Worm (Caenorhabditis elegans): ENCODE measurements around the gene trap-2.

trap-2 gene

DNA sequence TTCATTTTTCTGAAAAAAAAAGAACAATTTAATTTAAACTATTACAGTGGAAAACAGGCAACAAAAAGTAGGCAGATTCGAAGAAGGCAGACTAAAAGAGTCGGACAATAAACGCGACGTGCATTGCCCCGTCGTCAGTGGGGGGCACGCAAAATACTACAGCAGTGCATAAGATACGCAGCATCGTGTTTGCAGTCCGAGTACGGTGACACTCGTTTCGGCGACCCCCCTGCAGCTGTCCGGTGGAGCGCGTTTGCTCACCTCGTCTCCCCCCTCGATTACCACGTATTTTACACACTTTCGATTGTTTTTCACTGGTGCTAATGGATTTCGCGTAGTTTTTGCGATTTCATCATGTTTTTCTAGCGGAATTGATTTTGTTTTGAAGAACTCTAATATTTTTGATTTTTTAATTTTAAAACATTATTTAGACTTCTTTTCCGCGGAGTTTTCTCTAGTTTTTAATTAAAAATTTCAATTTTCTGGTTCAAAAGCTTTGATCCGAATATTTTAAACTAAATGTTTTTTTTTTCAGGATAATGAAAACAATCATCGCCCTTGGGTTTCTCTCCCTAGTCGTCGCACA lies at the start of gene trap-2, which contains the start of gene ile-2:
TSS of gene trap-2 (minus strand) at position 9 of the 586 bp plus-strand sequence.
TSS of gene ile-2 (plus strand) at position 536 of the 586 bp plus-strand sequence.
- TF ChIP-seq flt-1 (GFP tag; IDR thresholded peaks at IDR 0.05) (peak; percentile 57; the same call in 1 of the 2 replicates), ceh-36 (tag; optimal IDR thresholded peaks at IDR 0.05) (no peak), sea-1 (GFP tag; conservative IDR thresholded peaks at IDR 0.05) (peak; percentile 69; the same call in 1 of the 2 replicates), pes-1 (GFP tag; IDR thresholded peaks at IDR 0.05) (no peak; the same call in 1 of the 2 replicates), scrt-1 (GFP tag; IDR thresholded peaks at IDR 0.05) (no peak), ama-1 (optimal IDR thresholded peaks at IDR 0.05) (no peak), hmbx-1 (tag; optimal IDR thresholded peaks at IDR 0.05) (no peak), tra-4 (tag; optimal IDR thresholded peaks at IDR 0.05) (no peak), ceh-13 (GFP tag; optimal IDR thresholded peaks at IDR 0.05) (no peak), hnd-1 (tag; optimal IDR thresholded peaks at IDR 0.05) (no peak), B0310.2 (tag; optimal IDR thresholded peaks at IDR 0.05) (no peak), F13C5.2 (tag; optimal IDR thresholded peaks at IDR 0.05) (peak; percentile 89), tbx-11 (GFP tag; IDR thresholded peaks at IDR 0.05) (no peak), hmg-4 (GFP tag; optimal IDR thresholded peaks at IDR 0.05) (peak; percentile 78), aly-1 (tag; optimal IDR thresholded peaks at IDR 0.05) (no peak), ets-7 (tag; optimal IDR thresholded peaks at IDR 0.05) (peak; percentile 37), tbx-37 (GFP tag; conservative IDR thresholded peaks at IDR 0.05) (no peak)

DNA sequence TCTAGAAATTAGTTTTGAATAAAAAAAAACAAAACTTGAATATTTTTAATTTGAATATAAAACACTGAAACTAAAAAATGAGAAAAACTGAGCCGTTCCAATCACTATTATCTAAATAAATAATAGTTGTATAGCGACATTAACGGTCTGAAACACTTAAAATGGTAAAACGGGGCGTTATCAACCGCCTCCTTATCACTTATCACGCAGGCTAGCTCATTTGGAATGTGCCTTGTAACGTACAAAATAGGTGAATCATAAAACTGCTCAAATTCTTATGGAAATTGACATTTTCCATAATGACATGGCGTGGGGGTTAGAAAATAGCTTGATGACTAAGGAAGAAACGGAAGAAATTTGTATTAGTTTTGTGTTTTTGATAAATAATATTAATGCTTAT lies 48.1 kb upstream of the trap-2 start, which contains the start of gene ifd-2:
TSS of gene ifd-2 (minus strand) at position 1 of the 400 bp plus-strand sequence.
- TF ChIP-seq hmg-4 (GFP tag; optimal IDR thresholded peaks at IDR 0.05) (no peak), aly-1 (tag; optimal IDR thresholded peaks at IDR 0.05) (no peak), flt-1 (GFP tag; IDR thresholded peaks at IDR 0.05) (no peak), pes-1 (GFP tag; IDR thresholded peaks at IDR 0.05) (no peak), tbx-11 (GFP tag; IDR thresholded peaks at IDR 0.05) (no peak), ceh-36 (tag; optimal IDR thresholded peaks at IDR 0.05) (no peak), scrt-1 (GFP tag; IDR thresholded peaks at IDR 0.05) (no peak), sea-1 (GFP tag; conservative IDR thresholded peaks at IDR 0.05) (no peak), ets-7 (tag; optimal IDR thresholded peaks at IDR 0.05) (no peak), hnd-1 (tag; optimal IDR thresholded peaks at IDR 0.05) (no peak), B0310.2 (tag; optimal IDR thresholded peaks at IDR 0.05) (no peak), tra-4 (tag; optimal IDR thresholded peaks at IDR 0.05) (no peak), hmbx-1 (tag; optimal IDR thresholded peaks at IDR 0.05) (no peak), F13C5.2 (tag; optimal IDR thresholded peaks at IDR 0.05) (no peak), ama-1 (optimal IDR thresholded peaks at IDR 0.05) (no peak), tbx-37 (GFP tag; conservative IDR thresholded peaks at IDR 0.05) (no peak), ceh-13 (GFP tag; optimal IDR thresholded peaks at IDR 0.05) (no peak)

- TF ChIP-seq tbx-37 (GFP tag; conservative IDR thresholded peaks at IDR 0.05) (no peak), F13C5.2 (tag; optimal IDR thresholded peaks at IDR 0.05) (no peak), ama-1 (optimal IDR thresholded peaks at IDR 0.05) (no peak), ets-7 (tag; optimal IDR thresholded peaks at IDR 0.05) (no peak), hmbx-1 (tag; optimal IDR thresholded peaks at IDR 0.05) (no peak), ceh-13 (GFP tag; optimal IDR thresholded peaks at IDR 0.05) (no peak), tbx-11 (GFP tag; IDR thresholded peaks at IDR 0.05) (no peak), flt-1 (GFP tag; IDR thresholded peaks at IDR 0.05) (no peak), ceh-36 (tag; optimal IDR thresholded peaks at IDR 0.05) (no peak), sea-1 (GFP tag; conservative IDR thresholded peaks at IDR 0.05) (no peak), B0310.2 (tag; optimal IDR thresholded peaks at IDR 0.05) (no peak)
Measured at ce11 chrX:813063-813462, 45.2 kb upstream of the trap-2 start, which contains the start of gene F25E2.3. Gene F25E2.3, minus strand, starts transcription at chrX:813163.

- TF ChIP-seq scrt-1 (GFP tag; IDR thresholded peaks at IDR 0.05) (no peak), sea-1 (GFP tag; conservative IDR thresholded peaks at IDR 0.05) (no peak), hmg-4 (GFP tag; optimal IDR thresholded peaks at IDR 0.05) (no peak), flt-1 (GFP tag; IDR thresholded peaks at IDR 0.05) (no peak), hnd-1 (tag; optimal IDR thresholded peaks at IDR 0.05) (no peak), tbx-37 (GFP tag; conservative IDR thresholded peaks at IDR 0.05) (no peak), aly-1 (tag; optimal IDR thresholded peaks at IDR 0.05) (no peak), tra-4 (tag; optimal IDR thresholded peaks at IDR 0.05) (no peak), F13C5.2 (tag; optimal IDR thresholded peaks at IDR 0.05) (no peak), pes-1 (GFP tag; IDR thresholded peaks at IDR 0.05) (no peak), hmbx-1 (tag; optimal IDR thresholded peaks at IDR 0.05) (no peak), ama-1 (optimal IDR thresholded peaks at IDR 0.05) (no peak), ceh-36 (tag; optimal IDR thresholded peaks at IDR 0.05) (no peak), ets-7 (tag; optimal IDR thresholded peaks at IDR 0.05) (no peak), ceh-13 (GFP tag; optimal IDR thresholded peaks at IDR 0.05) (no peak)
Measured at ce11 chrX:812264-812663, 44.4 kb upstream of the trap-2 start.

ce11 chrX:810694-811093 lies 42.8 kb upstream of the trap-2 start, which contains the start of gene F25E2.2:
Gene F25E2.2, minus strand, starts transcription at chrX:810794.
- TF ChIP-seq hmbx-1 (tag; optimal IDR thresholded peaks at IDR 0.05), result no peak
- TF ChIP-seq sea-1 (GFP tag; conservative IDR thresholded peaks at IDR 0.05), result no peak
- TF ChIP-seq hnd-1 (tag; optimal IDR thresholded peaks at IDR 0.05), result no peak
- TF ChIP-seq B0310.2 (tag; optimal IDR thresholded peaks at IDR 0.05), result no peak
- no peak for TF ChIP-seq ama-1 (optimal IDR thresholded peaks at IDR 0.05)
- TF ChIP-seq pes-1 (GFP tag; IDR thresholded peaks at IDR 0.05), result no peak
- no peak for TF ChIP-seq ets-7 (tag; optimal IDR thresholded peaks at IDR 0.05)
- TF ChIP-seq ceh-36 (tag; optimal IDR thresholded peaks at IDR 0.05), result no peak
- no peak for TF ChIP-seq hmg-4 (GFP tag; optimal IDR thresholded peaks at IDR 0.05)
- TF ChIP-seq tra-4 (tag; optimal IDR thresholded peaks at IDR 0.05), result no peak
- TF ChIP-seq tbx-37 (GFP tag; conservative IDR thresholded peaks at IDR 0.05), result no peak
- no peak for TF ChIP-seq ceh-13 (GFP tag; optimal IDR thresholded peaks at IDR 0.05)

ce11 chrX:806515-806914 lies 38.6 kb upstream of the trap-2 start:
- TF ChIP-seq ceh-13 (GFP tag; optimal IDR thresholded peaks at IDR 0.05) (peak; percentile 52), tbx-37 (GFP tag; conservative IDR thresholded peaks at IDR 0.05) (no peak; the same call in 1 of the 2 replicates), B0310.2 (tag; optimal IDR thresholded peaks at IDR 0.05) (no peak), pes-1 (GFP tag; IDR thresholded peaks at IDR 0.05) (peak; percentile 78), scrt-1 (GFP tag; IDR thresholded peaks at IDR 0.05) (peak; percentile 75), tbx-11 (GFP tag; IDR thresholded peaks at IDR 0.05) (peak; percentile 70; the same call in 1 of the 2 replicates), ets-7 (tag; optimal IDR thresholded peaks at IDR 0.05) (no peak), hmg-4 (GFP tag; optimal IDR thresholded peaks at IDR 0.05) (no peak), aly-1 (tag; optimal IDR thresholded peaks at IDR 0.05) (peak; percentile 29), ama-1 (optimal IDR thresholded peaks at IDR 0.05) (no peak), ceh-36 (tag; optimal IDR thresholded peaks at IDR 0.05) (no peak), hnd-1 (tag; optimal IDR thresholded peaks at IDR 0.05) (no peak), sea-1 (GFP tag; conservative IDR thresholded peaks at IDR 0.05) (peak; percentile 72; the same call in 1 of the 2 replicates), hmbx-1 (tag; optimal IDR thresholded peaks at IDR 0.05) (no peak), flt-1 (GFP tag; IDR thresholded peaks at IDR 0.05) (peak; percentile 63), tra-4 (tag; optimal IDR thresholded peaks at IDR 0.05) (no peak), F13C5.2 (tag; optimal IDR thresholded peaks at IDR 0.05) (peak; percentile 99)

All from whole organism, early embryonic.